Worm (Caenorhabditis elegans) whole organism, L1 larva: Measurements from ENCODE around the gene mdt-15.
A peak's percentile ranks its signal among the peaks of the same experiment; 100 is the strongest.

Experiments used
- C04F5.9 ChIP-seq: sonication (generic microtip); optimal IDR thresholded peaks from 2 replicates; lab custom pipeline; 2016; ENCODE audit warnings: missing genetic modification characterization, missing compliant biosample characterization
- C16A3.4 ChIP-seq: fragments of 150-350 bp; optimal IDR thresholded peaks from 2 replicates; lab custom pipeline; 2014; ENCODE audit warnings: missing biosample characterization, missing genetic modification characterization
- F16B12.6 ChIP-seq: fragments of 150-350 bp; optimal IDR thresholded peaks from 2 replicates; lab custom pipeline; 2014; ENCODE audit warnings: missing biosample characterization, missing genetic modification characterization
- Y116A8C.19 ChIP-seq: sonication (generic microtip); optimal IDR thresholded peaks from 2 replicates; lab custom pipeline; 2016; ENCODE audit warnings: missing compliant biosample characterization, missing genetic modification characterization, borderline replicate concordance
- aha-1 ChIP-seq: fragments of 150-350 bp; optimal IDR thresholded peaks from 2 replicates; lab custom pipeline; 2014; ENCODE audit warnings: missing biosample characterization, missing genetic modification characterization
- aly-2 ChIP-seq: fragments of 150-350 bp; optimal IDR thresholded peaks from 2 replicates; lab custom pipeline; 2014; ENCODE audit warnings: missing biosample characterization, missing genetic modification characterization
- ama-1 ChIP-seq: fragments of 150-350 bp; optimal IDR thresholded peaks from 2 replicates; lab custom pipeline; 2014
- ceh-63 ChIP-seq: fragments of 200-800 bp; sonication (Bioruptor generic); optimal IDR thresholded peaks from 2 replicates; lab custom pipeline; 2018; ENCODE audit warnings: mild to moderate bottlenecking, missing genetic modification characterization, missing compliant biosample characterization
- ceh-8 ChIP-seq: fragments of 200-800 bp; sonication (Bioruptor generic); optimal IDR thresholded peaks from 2 replicates; lab custom pipeline; 2018; ENCODE audit warnings: mild to moderate bottlenecking, missing genetic modification characterization, moderate library complexity, missing compliant biosample characterization
- ceh-82 ChIP-seq, 3 experiments: fragments of 150-350 bp in 1 of 3; sonication (generic microtip) in 2 of 3; optimal IDR thresholded peaks; 2 replicates each; lab custom pipeline; 2014 to 2017; ENCODE audit warnings: missing biosample characterization in 3 of 3, missing genetic modification characterization in 3 of 3
- ces-1 ChIP-seq: fragments of 150-350 bp; optimal IDR thresholded peaks from 2 replicates; lab custom pipeline; 2014; ENCODE audit warnings: missing biosample characterization, missing genetic modification reagents, missing genetic modification characterization
- dpl-1 ChIP-seq, 3 experiments: fragments of 150-350 bp in 2 of 3; sonication (generic microtip) in 1 of 3; optimal IDR thresholded peaks; 2 replicates each; lab custom pipeline; 2014 to 2017; ENCODE audit warnings: missing biosample characterization in 3 of 3, missing genetic modification characterization in 3 of 3, missing genetic modification reagents in 3 of 3
- dsc-1 ChIP-seq: sonication (generic microtip); optimal IDR thresholded peaks from 2 replicates; lab custom pipeline; 2016; ENCODE audit warnings: mild to moderate bottlenecking, missing genetic modification characterization, missing compliant biosample characterization
- efl-1 ChIP-seq, 4 experiments: fragments of 150-350 bp; optimal IDR thresholded peaks in 3 of 4; peaks in 1 of 4; 1 replicate in 1 of 4; 2 replicates in 3 of 4; lab custom pipeline; 2014; ENCODE audit warnings: missing biosample characterization in 2 of 4, missing genetic modification characterization in 2 of 4, missing genetic modification reagents in 2 of 4
- efl-3 ChIP-seq: fragments of 200-800 bp; sonication (Bioruptor generic); optimal IDR thresholded peaks from 2 replicates; lab custom pipeline; 2018; ENCODE audit warnings: mild to moderate bottlenecking, missing genetic modification characterization, missing compliant biosample characterization
- egl-13 ChIP-seq: sonication (generic microtip); optimal IDR thresholded peaks from 2 replicates; lab custom pipeline; 2016; ENCODE audit warnings: missing genotype, missing genetic modification reagents, missing genetic modification characterization, missing compliant biosample characterization
- elt-2 ChIP-seq: sonication (generic microtip); optimal IDR thresholded peaks from 2 replicates; lab custom pipeline; 2016; ENCODE audit warnings: missing genetic modification characterization, mild to moderate bottlenecking, inconsistent platforms, missing compliant biosample characterization, missing genetic modification reagents
- elt-3 ChIP-seq, 6 experiments: fragments of 150-350 bp in 1 of 6; sonication (generic microtip); optimal IDR thresholded peaks; 2 replicates each; lab custom pipeline; 2017 to 2018; ENCODE audit warnings: missing biosample characterization in 6 of 6, missing genetic modification characterization in 6 of 6, inconsistent platforms in 1 of 6
- ets-5 ChIP-seq: fragments of 200-800 bp; sonication (Bioruptor generic); IDR thresholded peaks from 2 replicates; pipeline ENCODE4 v1.3.6; 2022; ENCODE audit warnings: missing genetic modification characterization, missing compliant biosample characterization
- fkh-10 ChIP-seq: sonication (generic microtip); optimal IDR thresholded peaks from 2 replicates; lab custom pipeline; 2017; ENCODE audit warnings: missing biosample characterization, missing genetic modification reagents, missing genetic modification characterization
- grh-1 ChIP-seq: fragments of 200-800 bp; sonication (Bioruptor generic); IDR thresholded peaks from 2 replicates; pipeline ENCODE4 v1.3.6; 2022; ENCODE audit warnings: missing genetic modification reagents, missing genetic modification characterization, missing compliant biosample characterization
- hlh-4 ChIP-seq: sonication (generic microtip); optimal IDR thresholded peaks from 2 replicates; lab custom pipeline; 2016; ENCODE audit warnings: mild to moderate bottlenecking, missing genetic modification characterization, missing compliant biosample characterization
- irx-1 ChIP-seq: sonication (generic microtip); optimal IDR thresholded peaks from 2 replicates; lab custom pipeline; 2016; ENCODE audit warnings: missing genetic modification characterization, missing compliant biosample characterization
- isw-1 ChIP-seq: fragments of 200-800 bp; sonication (Bioruptor generic); IDR thresholded peaks from 2 replicates; pipeline ENCODE4 v1.3.6; 2022; ENCODE audit warnings: missing genetic modification characterization, missing compliant biosample characterization
- jun-1 ChIP-seq: fragments of 150-350 bp; optimal IDR thresholded peaks from 2 replicates; lab custom pipeline; 2014; ENCODE audit warnings: missing biosample characterization, missing genetic modification reagents, missing genetic modification characterization
- lin-14 ChIP-seq: fragments of 200-800 bp; sonication (Bioruptor generic); optimal IDR thresholded peaks from 2 replicates; lab custom pipeline; 2018; ENCODE audit warnings: mild to moderate bottlenecking, missing genetic modification characterization, moderate library complexity, missing compliant biosample characterization
- lin-39 ChIP-seq: fragments of 150-350 bp; optimal IDR thresholded peaks from 2 replicates; lab custom pipeline; 2014; ENCODE audit warnings: missing biosample characterization, missing genetic modification reagents, missing genetic modification characterization
- lir-3 ChIP-seq: sonication (generic microtip); optimal IDR thresholded peaks from 2 replicates; lab custom pipeline; 2016; ENCODE audit warnings: mild to moderate bottlenecking, missing genetic modification characterization, moderate library complexity, missing compliant biosample characterization; ENCODE audit not compliant: poor library complexity
- mdl-1 ChIP-seq, 2 experiments: fragments of 150-350 bp; optimal IDR thresholded peaks; 2 replicates each; lab custom pipeline; 2014 to 2017; ENCODE audit warnings: missing biosample characterization in 2 of 2, missing genetic modification characterization in 2 of 2, inconsistent platforms in 1 of 2
- mep-1 ChIP-seq: fragments of 150-350 bp; optimal IDR thresholded peaks from 2 replicates; lab custom pipeline; 2014; ENCODE audit warnings: missing biosample characterization, missing genetic modification characterization
- nhr-20 ChIP-seq: sonication (generic microtip); optimal IDR thresholded peaks from 2 replicates; lab custom pipeline; 2016; ENCODE audit warnings: mild to moderate bottlenecking, missing genetic modification characterization, missing compliant biosample characterization
- nhr-71 ChIP-seq: sonication (generic microtip); optimal IDR thresholded peaks from 2 replicates; lab custom pipeline; 2016; ENCODE audit warnings: mild to moderate bottlenecking, missing genetic modification characterization, moderate library complexity, missing compliant biosample characterization
- nhr-77 ChIP-seq: fragments of 150-350 bp; optimal IDR thresholded peaks from 2 replicates; lab custom pipeline; 2014; ENCODE audit warnings: missing biosample characterization, missing genetic modification characterization
- nhr-85 ChIP-seq: sonication (generic microtip); peaks from one replicate; lab custom pipeline; 2016; ENCODE audit warnings: missing genetic modification characterization, inconsistent platforms, missing compliant biosample characterization
- nhr-90 ChIP-seq: sonication (generic microtip); optimal IDR thresholded peaks from 2 replicates; lab custom pipeline; 2016; ENCODE audit warnings: mild to moderate bottlenecking, missing genetic modification characterization, missing compliant biosample characterization; ENCODE audit not compliant: poor library complexity
- pag-3 ChIP-seq: sonication (generic microtip); optimal IDR thresholded peaks from 2 replicates; lab custom pipeline; 2017; ENCODE audit warnings: missing genetic modification characterization, mild to moderate bottlenecking, missing compliant biosample characterization, antibody characterized with exemption, borderline replicate concordance; ENCODE audit not compliant: insufficient read depth
- rnt-1 ChIP-seq: sonication (generic microtip); optimal IDR thresholded peaks from 2 replicates; lab custom pipeline; 2016; ENCODE audit warnings: mild to moderate bottlenecking, missing genetic modification characterization, moderate library complexity, missing compliant biosample characterization
- skn-1 ChIP-seq: fragments of 150-350 bp; optimal IDR thresholded peaks from 2 replicates; lab custom pipeline; 2014; ENCODE audit warnings: missing biosample characterization, missing genetic modification characterization
- snpc-4 ChIP-seq: fragments of 150-350 bp; optimal IDR thresholded peaks from 2 replicates; lab custom pipeline; 2014; ENCODE audit warnings: missing biosample characterization, missing genetic modification characterization
- snu-23 ChIP-seq: sonication (generic microtip); optimal IDR thresholded peaks from 2 replicates; lab custom pipeline; 2016; ENCODE audit warnings: missing genetic modification characterization, missing compliant biosample characterization
- sox-4 ChIP-seq: sonication (generic microtip); optimal IDR thresholded peaks from 2 replicates; lab custom pipeline; 2016; ENCODE audit warnings: missing genetic modification characterization, missing compliant biosample characterization
- sup-37 ChIP-seq: fragments of 200-800 bp; sonication (Bioruptor generic); optimal IDR thresholded peaks from 2 replicates; lab custom pipeline; 2018; ENCODE audit warnings: mild to moderate bottlenecking, missing genetic modification characterization, missing compliant biosample characterization
- tlp-1 ChIP-seq: fragments of 150-350 bp; optimal IDR thresholded peaks from 2 replicates; lab custom pipeline; 2014; ENCODE audit warnings: missing biosample characterization, missing genetic modification characterization
- unc-62 ChIP-seq: fragments of 150-350 bp; optimal IDR thresholded peaks from 2 replicates; lab custom pipeline; 2014; ENCODE audit warnings: missing biosample characterization, missing genetic modification reagents, missing genetic modification characterization
- unc-98 ChIP-seq: fragments of 200-800 bp; sonication (Bioruptor generic); IDR thresholded peaks from 2 replicates; pipeline ENCODE4 v1.3.6; 2022; ENCODE audit warnings: missing genetic modification characterization, missing compliant biosample characterization
- zag-1 ChIP-seq: fragments of 150-350 bp; optimal IDR thresholded peaks from 2 replicates; lab custom pipeline; 2014; ENCODE audit warnings: missing biosample characterization, missing genetic modification characterization
- ztf-11 ChIP-seq, 2 experiments: sonication (generic microtip); optimal IDR thresholded peaks; 2 replicates each; lab custom pipeline; 2016 to 2017; ENCODE audit warnings: missing genetic modification characterization in 2 of 2, missing biosample characterization in 1 of 2, missing compliant biosample characterization in 1 of 2

Gene mdt-15

DNA sequence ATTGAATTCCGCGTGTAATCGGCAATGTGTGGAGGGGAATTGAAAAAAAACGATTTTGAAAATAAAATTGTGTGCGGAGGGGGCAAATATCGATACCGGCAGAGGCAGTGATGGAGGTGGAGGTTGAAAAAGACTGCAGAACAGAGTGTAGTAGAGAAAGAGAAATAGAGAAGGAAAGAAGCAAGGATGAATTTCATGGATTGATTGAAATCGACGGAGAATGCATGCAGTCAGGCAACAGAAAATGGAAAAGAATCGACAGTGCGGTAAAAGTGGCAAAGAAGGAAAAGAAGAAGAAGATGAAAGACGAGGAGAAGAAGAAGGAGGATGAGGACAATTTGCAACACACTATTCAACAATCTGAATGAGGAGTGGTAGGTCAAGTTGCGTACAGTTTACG lies 3.3 kb upstream of the mdt-15 start, which contains the start of gene W04D12.1 (continued):
- TF ChIP-seq nhr-77 (tag; lab: Kevin White, UChicago), result no peak
- no peak for TF ChIP-seq unc-62 (GFP tag; lab: Kevin White, UChicago)
- TF ChIP-seq rnt-1 (tag; lab: Kevin White, UChicago), result peak; percentile 15
- no peak for TF ChIP-seq aly-2 (tag; lab: Kevin White, UChicago)
- peak in 1 of 2 experiments; percentile 11 for TF ChIP-seq efl-1 (optimal IDR thresholded peaks at IDR 0.05; lab: Kevin White, UChicago)
- TF ChIP-seq efl-1 (GFP tag; optimal IDR thresholded peaks at IDR 0.05 in 1 of 2; lab: Kevin White, UChicago), result no peak
- no peak for TF ChIP-seq ceh-63 (GFP tag; lab: Kevin White, UChicago)
- no peak for TF ChIP-seq dpl-1 (GFP tag; optimal IDR thresholded peaks at IDR 0.05; lab: Kevin White, UChicago)
- no peak for TF ChIP-seq dsc-1 (tag; lab: Kevin White, UChicago)
- TF ChIP-seq C16A3.4, result no peak
- no peak for TF ChIP-seq grh-1 (GFP tag; lab: Robert Waterston, UW)
- no peak for TF ChIP-seq C04F5.9 (tag; lab: Kevin White, UChicago)
- no peak for TF ChIP-seq elt-2
- TF ChIP-seq mdl-1 (tag; optimal IDR thresholded peaks at IDR 0.05; lab: Kevin White, UChicago), result no peak
- TF ChIP-seq hlh-4 (tag; lab: Kevin White, UChicago), result no peak
- TF ChIP-seq ceh-82 (tag; optimal IDR thresholded peaks at IDR 0.05; lab: Kevin White, UChicago), result no peak
- TF ChIP-seq lin-39 (tag; lab: Kevin White, UChicago), result no peak
- TF ChIP-seq isw-1 (GFP tag; lab: Robert Waterston, UW), result no peak
- no peak for TF ChIP-seq ceh-8 (GFP tag; lab: Kevin White, UChicago)
- no peak for TF ChIP-seq ces-1 (GFP tag; lab: Kevin White, UChicago)

- TF ChIP-seq ceh-82 (tag; optimal IDR thresholded peaks at IDR 0.05; lab: Kevin White, UChicago) (peak in 1 of 3 experiments; percentile 8), nhr-20 (tag; lab: Kevin White, UChicago) (peak; percentile 16), mep-1 (no peak), fkh-10 (GFP tag; lab: Kevin White, UChicago) (no peak), sox-4 (no peak), lin-14 (GFP tag; lab: Kevin White, UChicago) (peak; percentile 55), unc-98 (no peak), aha-1 (tag; lab: Kevin White, UChicago) (no peak), irx-1 (no peak), egl-13 (tag; lab: Kevin White, UChicago) (no peak), ces-1 (GFP tag; lab: Kevin White, UChicago) (no peak), dsc-1 (tag; lab: Kevin White, UChicago) (no peak), sup-37 (no peak), ama-1 (lab: Kevin White, UChicago) (peak; percentile 38), ceh-63 (GFP tag; lab: Kevin White, UChicago) (no peak), jun-1 (tag; lab: Kevin White, UChicago) (no peak), F16B12.6 (tag; lab: Kevin White, UChicago) (no peak), unc-62 (GFP tag; lab: Kevin White, UChicago) (no peak), efl-1 (optimal IDR thresholded peaks at IDR 0.05; lab: Kevin White, UChicago) (no peak), efl-1 (GFP tag; optimal IDR thresholded peaks at IDR 0.05 in 1 of 2; lab: Kevin White, UChicago) (peak in 1 of 2 experiments; percentile 89), C04F5.9 (tag; lab: Kevin White, UChicago) (no peak), nhr-85 (peak; percentile 80), efl-3 (no peak), nhr-71 (tag; lab: Kevin White, UChicago) (peak; percentile 38), skn-1 (tag; lab: Kevin White, UChicago) (no peak)
Measured at ce11 chrIII:5836261-5836660, 2.7 kb upstream of the mdt-15 start.

ce11 chrIII:5835163-5835871 lies 1.8 kb upstream of the mdt-15 start:
- no peak for TF ChIP-seq ztf-11 (tag; optimal IDR thresholded peaks at IDR 0.05; lab: Kevin White, UChicago)
- TF ChIP-seq lir-3 (tag; lab: Kevin White, UChicago), result no peak
- no peak for TF ChIP-seq Y116A8C.19 (tag; lab: Kevin White, UChicago)
- TF ChIP-seq elt-3 (tag; optimal IDR thresholded peaks at IDR 0.05; lab: Kevin White, UChicago), result peak in 5 of 6 experiments; percentile 71 to 99 (median 83)
- no peak for TF ChIP-seq ama-1 (lab: Kevin White, UChicago)
- no peak for TF ChIP-seq mep-1
- TF ChIP-seq nhr-90 (tag; lab: Kevin White, UChicago), result peak; percentile 45
- no peak for TF ChIP-seq tlp-1
- TF ChIP-seq rnt-1 (tag; lab: Kevin White, UChicago), result peak; percentile 58
- TF ChIP-seq snu-23, result peak; percentile 44
- TF ChIP-seq ets-5 (GFP tag; lab: Robert Waterston, UW), result no peak
- no peak for TF ChIP-seq zag-1 (tag; lab: Kevin White, UChicago)
- no peak for TF ChIP-seq snpc-4 (tag; lab: Kevin White, UChicago)
- TF ChIP-seq jun-1 (tag; lab: Kevin White, UChicago), result no peak
- TF ChIP-seq sup-37, result no peak
- peak; percentile 72 for TF ChIP-seq nhr-85
- TF ChIP-seq pag-3 (tag; lab: Kevin White, UChicago), result no peak
